Fruit fly (Drosophila melanogaster) Kc167 (cell line): ENCODE results near the gene CG9467.

ENCODE experiments used
- Myc ChIP-seq: fragments of >200 bp; optimal IDR thresholded peaks from 2 replicates; lab custom pipeline; 2017; ENCODE audit warnings: missing external identifiers
- Sin3A ChIP-seq: fragments of >200 bp; optimal IDR thresholded peaks from 2 replicates; lab custom pipeline; 2018; ENCODE audit warnings: missing external identifiers
- h ChIP-seq: fragments of >200 bp; optimal IDR thresholded peaks from 3 replicates; lab custom pipeline; 2018; ENCODE audit warnings: missing external identifiers
- insv ChIP-seq: fragments of >200 bp; optimal IDR thresholded peaks from 3 replicates; lab custom pipeline; 2018; ENCODE audit warnings: missing external identifiers
- psq ChIP-seq: fragments of >200 bp; optimal IDR thresholded peaks from 2 replicates; lab custom pipeline; 2017; ENCODE audit warnings: missing external identifiers
- ttk ChIP-seq: sonication (Bioruptor generic); optimal IDR thresholded peaks from 2 replicates; lab custom pipeline; 2017; ENCODE audit warnings: missing external identifiers

The CG9467 gene

DNA sequence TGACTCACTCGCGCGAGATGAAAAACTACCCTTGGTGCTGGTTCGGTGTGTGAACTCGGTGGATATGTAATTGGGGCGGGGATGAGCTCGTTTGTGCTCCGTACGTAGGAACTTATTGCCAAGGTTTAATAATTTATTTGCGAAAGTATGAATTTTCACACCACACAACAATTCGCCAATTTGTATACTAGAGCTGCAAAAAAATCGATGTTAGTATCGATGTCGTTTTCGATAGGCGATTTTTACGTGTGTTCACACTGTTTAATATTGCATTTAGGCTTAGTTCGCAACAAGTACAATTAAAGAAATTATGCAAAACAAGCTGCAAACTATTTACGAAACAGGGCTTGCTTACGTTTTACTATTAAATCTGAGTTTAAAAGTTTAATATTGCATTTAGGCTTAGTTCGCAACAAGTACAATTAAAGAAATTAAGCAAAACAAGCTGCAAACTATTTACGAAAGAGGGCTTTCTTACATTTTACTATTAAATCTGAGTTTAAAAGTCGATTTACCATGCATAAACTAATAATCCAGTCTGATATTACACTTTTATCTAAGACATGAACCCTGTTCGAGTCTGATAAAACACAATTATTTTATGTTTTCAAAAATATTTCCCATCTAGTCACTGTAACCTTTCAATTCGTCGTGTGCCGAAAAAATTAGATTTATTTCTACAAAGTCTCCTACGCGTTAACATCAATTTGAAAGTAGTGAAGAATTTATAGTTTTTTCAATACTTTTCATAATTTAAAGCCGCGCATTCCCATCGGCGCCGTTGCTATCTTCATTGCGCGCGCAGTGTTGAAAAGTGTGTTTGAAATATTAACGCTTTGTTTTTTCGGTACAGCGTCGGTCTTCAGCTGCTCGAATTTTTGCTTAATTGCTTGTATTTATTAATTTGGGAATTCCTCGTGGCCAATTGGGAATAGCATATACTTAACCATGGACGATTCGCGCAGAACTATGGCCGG is 37.6 kb downstream of the CG9467 start, which contains the start of the genes Snap24 and CG8478:
Snap24 (minus strand) TSS at position 196 of the 977 bp plus-strand sequence.
CG8478 (plus strand) TSS at position 696 of the 977 bp plus-strand sequence.
- TF ChIP-seq psq (lab: Kevin White, UChicago): no peak
- no peak for TF ChIP-seq Myc

DNA sequence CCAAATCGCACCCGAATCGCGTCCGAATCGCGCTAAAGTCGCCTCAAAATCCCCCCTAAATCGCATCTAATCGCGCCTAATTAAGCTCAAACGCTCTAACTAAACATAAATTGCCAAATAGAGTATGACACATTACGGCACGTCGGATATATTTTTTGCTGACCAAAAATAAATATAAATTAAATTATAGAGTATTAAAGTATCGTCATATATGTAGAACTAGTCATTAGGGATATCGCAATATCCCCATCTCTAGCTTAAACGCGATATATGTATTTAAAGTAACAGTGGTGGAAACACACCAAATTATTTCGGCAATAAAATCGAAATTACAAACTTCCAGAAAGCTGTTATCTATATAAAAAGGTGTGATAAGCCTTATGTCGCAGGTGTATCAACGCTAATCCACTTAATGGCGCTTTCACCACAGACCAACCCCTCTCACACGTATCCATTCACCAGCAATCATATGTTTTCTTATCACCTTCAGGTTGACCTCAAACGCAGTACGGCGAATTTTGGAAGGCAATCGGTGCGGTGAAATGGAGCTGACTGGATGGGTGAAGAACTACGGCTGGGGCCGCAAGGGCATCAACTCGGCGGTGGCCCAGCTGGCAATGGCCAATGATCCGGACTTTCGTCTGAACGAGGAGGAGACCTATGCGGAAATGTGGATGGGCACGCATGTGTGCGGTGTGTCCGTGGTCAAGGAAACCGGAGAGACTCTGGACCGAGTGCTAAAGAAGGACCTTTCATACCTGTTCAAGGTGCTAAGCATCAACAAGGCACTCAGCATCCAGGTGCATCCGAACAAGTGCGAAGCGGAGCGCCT is 41.2 kb downstream of the CG9467 start, which contains the start of gene Mpi:
Mpi (plus strand) TSS at position 263 of the 832 bp plus-strand sequence.
- no peak for TF ChIP-seq Sin3A
- no peak for TF ChIP-seq h (lab: Kevin White, UChicago)
- no peak for TF ChIP-seq psq (lab: Kevin White, UChicago)
- TF ChIP-seq insv: no peak
- no peak for TF ChIP-seq Myc
- no peak for TF ChIP-seq ttk (lab: Kevin White, UChicago)

DNA sequence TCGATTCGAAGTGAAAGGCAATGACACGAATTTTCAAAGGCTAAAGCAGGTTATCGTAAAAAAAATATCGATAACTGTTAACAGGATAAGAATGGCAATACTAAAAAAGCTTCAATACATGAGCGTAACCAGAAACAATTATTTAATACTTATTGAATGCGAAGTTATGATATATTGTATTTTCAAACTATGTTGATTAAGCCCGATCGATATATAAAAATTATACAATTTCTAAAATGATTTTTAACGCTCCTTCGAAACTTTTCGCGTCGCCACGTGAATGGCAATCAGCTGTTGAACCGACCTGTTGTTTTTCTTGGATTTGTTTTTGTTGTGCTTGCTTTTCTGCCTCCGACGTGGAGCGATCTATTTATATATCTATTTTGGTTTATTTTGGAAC is 44.6 kb downstream of the CG9467 start, which contains the start of the genes Alg12 and Rpt3R:
Alg12 (plus strand) TSS at position 305 of the 400 bp plus-strand sequence.
Rpt3R (minus strand) TSS at position 324 of the 400 bp plus-strand sequence.
- TF ChIP-seq Sin3A: no peak
- no peak for TF ChIP-seq ttk (lab: Kevin White, UChicago)
- no peak for TF ChIP-seq Myc
- no peak for TF ChIP-seq psq (lab: Kevin White, UChicago)
- no peak for TF ChIP-seq insv
- TF ChIP-seq h (lab: Kevin White, UChicago): no peak

DNA sequence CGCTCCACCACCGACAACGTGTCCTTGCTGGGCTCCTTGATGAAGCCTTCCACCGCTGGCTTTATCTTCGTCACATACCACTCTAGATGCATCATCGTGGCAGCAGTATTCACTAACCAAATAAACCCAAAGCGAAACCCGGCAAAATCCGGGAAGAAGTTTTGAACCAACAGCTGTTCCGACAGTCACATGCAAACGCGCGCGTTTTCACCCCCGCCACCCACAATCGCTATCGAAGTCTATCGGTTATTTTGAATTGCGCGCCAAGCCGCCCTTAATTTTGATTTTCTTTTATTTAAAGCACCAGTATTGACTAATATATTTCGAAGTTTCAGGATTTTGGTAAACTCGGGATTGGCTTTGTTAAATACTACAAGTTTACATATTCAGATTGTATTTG is 46.3 kb downstream of the CG9467 start, which contains the start of gene Tti1:
Tti1 (minus strand) TSS at position 200 of the 400 bp plus-strand sequence.
- no peak for TF ChIP-seq Sin3A
- no peak for TF ChIP-seq insv
- no peak for TF ChIP-seq h (lab: Kevin White, UChicago)
- no peak for TF ChIP-seq psq (lab: Kevin White, UChicago)
- no peak for TF ChIP-seq ttk (lab: Kevin White, UChicago)
- no peak for TF ChIP-seq Myc

DNA sequence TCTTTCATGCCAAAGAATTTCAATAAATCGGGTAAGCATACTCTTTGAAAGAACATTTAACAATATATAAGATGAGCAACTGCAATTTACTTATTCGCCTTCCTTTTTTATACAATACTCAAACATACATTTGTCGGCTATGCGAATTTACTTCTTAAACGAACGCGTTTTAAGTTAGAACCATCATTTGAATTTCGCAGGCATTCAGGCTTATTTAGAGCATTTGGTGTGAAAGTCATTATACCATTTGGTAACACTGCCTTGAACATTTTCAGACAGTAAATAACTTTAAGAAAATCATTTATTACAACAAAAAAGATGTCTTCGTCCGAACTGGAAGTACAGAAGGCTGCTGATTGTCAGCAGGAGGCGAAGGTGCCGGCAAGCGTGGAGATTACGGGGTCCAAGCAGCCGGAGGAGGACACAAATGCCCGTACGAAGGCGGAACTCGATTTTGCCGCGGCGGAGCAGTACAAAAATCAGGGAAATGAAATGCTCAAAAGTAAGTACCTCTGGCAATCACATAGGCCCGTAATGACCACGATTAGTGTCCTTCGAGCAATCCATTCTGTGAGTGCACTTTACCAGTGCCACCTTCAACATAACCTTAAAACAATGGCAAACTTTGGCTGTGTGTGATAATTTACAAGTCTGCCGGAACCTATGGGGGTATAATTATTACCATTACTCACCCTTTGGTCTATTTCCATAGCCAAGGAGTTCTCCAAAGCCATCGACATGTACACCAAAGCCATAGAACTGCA is 52.7 kb downstream of the CG9467 start:
- no peak for TF ChIP-seq Myc
- no peak for TF ChIP-seq ttk (lab: Kevin White, UChicago)
- TF ChIP-seq Sin3A: no peak
- TF ChIP-seq psq (lab: Kevin White, UChicago): no peak
- TF ChIP-seq insv: no peak
- no peak for TF ChIP-seq h (lab: Kevin White, UChicago)

DNA sequence ATGACTTTTGCATAAGTTTGCCTTT is 53.1 kb downstream of the CG9467 start, which contains the start of gene PpD3:
PpD3 (plus strand) TSS at position 1 of the 25 bp plus-strand sequence.
- TF ChIP-seq Sin3A (no peak), ttk (lab: Kevin White, UChicago) (no peak)
